Worm (Caenorhabditis elegans) whole organism, midembryonic: Measurements from ENCODE around the gene R05F9.11.

Source experiments
- flt-1 ChIP-seq: fragments of 200-800 bp; sonication (Bioruptor generic); IDR thresholded peaks from 2 replicates; pipeline ENCODE4 v1.3.6; 2022; ENCODE audit warnings: missing genetic modification characterization, missing compliant biosample characterization
- klf-2 ChIP-seq: fragments of 200-800 bp; sonication (Bioruptor generic); conservative IDR thresholded peaks from 2 replicates; pipeline ENCODE4 v1.3.6; 2022; ENCODE audit warnings: missing genetic modification reagents, missing genetic modification characterization, missing compliant biosample characterization
- tab-1 ChIP-seq: fragments of 200-800 bp; sonication (Bioruptor generic); IDR thresholded peaks from 2 replicates; pipeline ENCODE4 v1.3.6; 2022; ENCODE audit warnings: missing genetic modification characterization, missing compliant biosample characterization
- ztf-23 ChIP-seq: fragments of 200-800 bp; sonication (Bioruptor generic); IDR thresholded peaks from 2 replicates; pipeline ENCODE4 v1.3.6; 2022; ENCODE audit warnings: missing genetic modification reagents, missing genetic modification characterization, missing compliant biosample characterization

DNA sequence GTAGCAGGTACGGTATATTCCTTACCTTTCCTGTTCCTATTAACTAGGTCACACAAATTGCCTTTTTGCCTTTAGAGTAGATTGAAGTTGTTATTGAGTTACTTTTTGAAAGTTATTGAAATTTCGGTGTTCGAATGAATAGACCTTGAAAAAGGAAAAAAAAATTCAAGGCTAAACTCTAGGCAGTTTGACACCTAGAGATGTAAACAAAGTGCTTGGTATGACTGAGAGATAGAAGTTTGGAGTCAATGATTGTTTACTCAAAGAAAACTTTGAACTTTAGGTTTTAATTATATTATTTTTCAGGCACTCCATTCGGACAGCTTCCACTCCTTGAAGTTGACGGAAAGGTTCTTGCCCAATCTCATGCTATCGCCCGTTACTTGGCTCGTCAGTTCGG is 31.5 kb downstream of the R05F9.11 start:
- TF ChIP-seq flt-1 (GFP tag; lab: Robert Waterston, UW), result no peak
- TF ChIP-seq tab-1 (GFP tag; lab: Robert Waterston, UW), result no peak
- TF ChIP-seq ztf-23 (GFP tag; lab: Robert Waterston, UW), result no peak
- TF ChIP-seq klf-2 (GFP tag; lab: Robert Waterston, UW), result no peak
